Fruit fly (Drosophila melanogaster): ENCODE measurements around the gene CG9356.

dm6 chr3R:9441134-9441533 lies 37.1 kb upstream of the CG9356 start:
- TF ChIP-seq Neu2 (GFP tag; optimal IDR thresholded peaks at IDR 0.05; ENCODE audit: borderline replicate concordance) (no peak), cg (GFP tag; optimal IDR thresholded peaks at IDR 0.05) (no peak), CG11504 (tag; optimal IDR thresholded peaks at IDR 0.05) (peak; percentile 71), CG11695 (GFP tag; IDR thresholded peaks at IDR 0.05) (no peak), rib (GFP tag; IDR thresholded peaks at IDR 0.05) (no peak), CG1024 (GFP tag; IDR thresholded peaks at IDR 0.05) (no peak), hth (optimal IDR thresholded peaks at IDR 0.05) (no peak), CG9817 (tag; optimal IDR thresholded peaks at IDR 0.05) (no peak), CG7271 (tag; optimal IDR thresholded peaks at IDR 0.05) (no peak), peb (GFP tag; IDR thresholded peaks at IDR 0.05) (no peak), zfh1 (GFP tag; IDR thresholded peaks at IDR 0.05) (no peak), CG12659 (GFP tag; optimal IDR thresholded peaks at IDR 0.05) (no peak), Ptx1 (GFP tag; IDR thresholded peaks at IDR 0.05) (no peak)

All from whole organism, embryonic.